Comparison of ENCODE assay signal across 4 worm cellular contexts in the genomic region with DNA sequence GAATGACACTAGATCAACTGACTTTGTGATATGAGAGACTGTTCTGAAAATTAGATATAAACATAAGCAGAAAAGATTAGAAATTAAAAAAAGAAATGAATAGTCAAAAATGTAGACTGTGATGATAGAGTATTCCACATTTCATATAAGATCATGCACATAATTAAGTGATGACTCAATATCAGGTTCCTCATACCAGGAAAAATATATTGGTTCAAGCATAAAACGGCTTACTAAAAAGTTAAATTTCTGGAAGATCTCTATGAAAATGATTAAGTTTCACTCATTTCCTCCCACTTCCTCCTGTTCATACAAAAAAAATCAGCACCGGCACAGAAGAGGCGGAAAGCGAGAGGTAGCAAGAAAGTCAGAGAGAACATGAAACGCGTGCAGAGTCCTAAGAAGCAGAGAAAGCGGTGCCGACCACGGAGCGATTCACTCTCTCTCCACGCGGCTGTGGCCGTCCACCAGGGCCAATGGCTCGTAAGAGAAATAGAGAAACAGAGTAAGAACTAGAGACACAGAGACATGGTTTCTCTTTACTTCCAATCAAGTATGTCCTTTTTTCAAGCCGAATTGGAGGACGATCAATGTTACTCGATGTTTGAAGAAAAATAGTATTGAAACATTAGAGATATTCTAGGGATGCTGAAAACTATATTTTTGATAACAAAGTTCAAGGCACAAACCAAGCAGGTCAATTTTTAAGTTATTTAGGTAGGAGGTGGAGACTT.
TF ChIP-seq lines count a peak whose summit lies in the region.

Gene ZK688.5, minus strand, starts transcription at position 51 of the 734 bp plus-strand sequence.
Gene fahd-1, plus strand, starts transcription at position 684 of the 734 bp plus-strand sequence.

TF ChIP-seq in whole organism, L2 larva, 48 proteins besides CTCF, POLR2A, EP300 and RAD21 (continues in another document):
- peak; percentile 47 for TF ChIP-seq snpc-4 (tag; optimal IDR thresholded peaks at IDR 0.05; lab: Kevin White, UChicago)
- TF ChIP-seq R02D3.7 (tag; optimal IDR thresholded peaks at IDR 0.05; lab: Kevin White, UChicago): no peak
- TF ChIP-seq mbf-1 (tag; optimal IDR thresholded peaks at IDR 0.05; lab: Kevin White, UChicago): no peak
- TF ChIP-seq crh-2 (tag; optimal IDR thresholded peaks at IDR 0.05; lab: Kevin White, UChicago): peak; percentile 85
- TF ChIP-seq lsy-2 (tag; optimal IDR thresholded peaks at IDR 0.05; lab: Kevin White, UChicago): peak; percentile 60 to 69
- no peak for TF ChIP-seq nhr-12 (tag; optimal IDR thresholded peaks at IDR 0.05; lab: Kevin White, UChicago)
- no peak for TF ChIP-seq elt-1 (tag; optimal IDR thresholded peaks at IDR 0.05; lab: Kevin White, UChicago)
- no peak for TF ChIP-seq Y55F3AM.14 (GFP tag; optimal IDR thresholded peaks at IDR 0.05; lab: Kevin White, UChicago)
- no peak for TF ChIP-seq ztf-1 (GFP tag; conservative IDR thresholded peaks at IDR 0.05; lab: Robert Waterston, UW)
- no peak for TF ChIP-seq nhr-237 (tag; optimal IDR thresholded peaks at IDR 0.05; lab: Kevin White, UChicago)
- TF ChIP-seq zag-1 (tag; optimal IDR thresholded peaks at IDR 0.05; lab: Kevin White, UChicago): peak; percentile 16
- no peak for TF ChIP-seq mab-5 (tag; optimal IDR thresholded peaks at IDR 0.05; lab: Kevin White, UChicago)
- no peak for TF ChIP-seq nhr-77 (tag; optimal IDR thresholded peaks at IDR 0.05; lab: Kevin White, UChicago)
- TF ChIP-seq gmeb-1 (tag; optimal IDR thresholded peaks at IDR 0.05; lab: Kevin White, UChicago): peak; percentile 65
- TF ChIP-seq nhr-23 (tag; optimal IDR thresholded peaks at IDR 0.05; lab: Kevin White, UChicago): no peak
- TF ChIP-seq F13H6.1 (tag; optimal IDR thresholded peaks at IDR 0.05; lab: Kevin White, UChicago): peak; percentile 87
- TF ChIP-seq unc-55 (GFP tag; optimal IDR thresholded peaks at IDR 0.05; lab: Kevin White, UChicago): peak; percentile 78
- no peak for TF ChIP-seq ztf-11 (tag; optimal IDR thresholded peaks at IDR 0.05; lab: Kevin White, UChicago)
- TF ChIP-seq ceh-16 (tag; optimal IDR thresholded peaks at IDR 0.05; lab: Kevin White, UChicago): no peak
- peak; percentile 88 for TF ChIP-seq nhr-25 (tag; optimal IDR thresholded peaks at IDR 0.05; lab: Kevin White, UChicago)
- TF ChIP-seq peb-1 (tag; optimal IDR thresholded peaks at IDR 0.05; lab: Kevin White, UChicago): no peak

TF ChIP-seq in whole organism, L4 larva, 104 proteins besides CTCF, POLR2A, EP300 and RAD21 (continues in another document):
- no peak for TF ChIP-seq daf-8 (GFP tag; IDR thresholded peaks at IDR 0.05; lab: Robert Waterston, UW)
- peak; percentile 40 for TF ChIP-seq T20F7.1 (GFP tag; optimal IDR thresholded peaks at IDR 0.05; lab: Kevin White, UChicago)
- TF ChIP-seq madf-5 (GFP tag; IDR thresholded peaks at IDR 0.05; lab: Robert Waterston, UW): no peak
- TF ChIP-seq saeg-2 (GFP tag; IDR thresholded peaks at IDR 0.05; lab: Robert Waterston, UW): no peak
- TF ChIP-seq nhr-111 (GFP tag; optimal IDR thresholded peaks at IDR 0.05; lab: Kevin White, UChicago): no peak
- peak; percentile 88 for TF ChIP-seq mep-1 (tag; optimal IDR thresholded peaks at IDR 0.05; lab: Kevin White, UChicago)
- TF ChIP-seq mdt-29 (GFP tag; IDR thresholded peaks at IDR 0.05; lab: Robert Waterston, UW): no peak
- TF ChIP-seq zip-11 (GFP tag; IDR thresholded peaks at IDR 0.05; lab: Robert Waterston, UW): no peak
- peak; percentile 92 for TF ChIP-seq hmg-1.1 (GFP tag; IDR thresholded peaks at IDR 0.05; lab: Robert Waterston, UW)
- TF ChIP-seq ztf-7 (tag; optimal IDR thresholded peaks at IDR 0.05; lab: Kevin White, UChicago): no peak
- TF ChIP-seq F44E2.7 (GFP tag; IDR thresholded peaks at IDR 0.05; lab: Robert Waterston, UW): no peak
- no peak for TF ChIP-seq ceh-32 (tag; optimal IDR thresholded peaks at IDR 0.05; lab: Kevin White, UChicago; ENCODE audit: poor library complexity)
- 0 out of 2 replicates have a peak, but pooled peaks have one; percentile 41 for TF ChIP-seq lim-7 (GFP tag; IDR thresholded peaks at IDR 0.05; lab: Robert Waterston, UW)
- no peak for TF ChIP-seq ceh-28 (tag; optimal IDR thresholded peaks at IDR 0.05; lab: Kevin White, UChicago)
- no peak for TF ChIP-seq ama-1 (optimal IDR thresholded peaks at IDR 0.05; lab: Kevin White, UChicago)
- no peak; the same call in 1 of the 2 replicates for TF ChIP-seq set-16 (GFP tag; IDR thresholded peaks at IDR 0.05; lab: Robert Waterston, UW)
- peak; percentile 22 for TF ChIP-seq spr-1 (tag; optimal IDR thresholded peaks at IDR 0.05; lab: Kevin White, UChicago)
- TF ChIP-seq lin-38 (GFP tag; IDR thresholded peaks at IDR 0.05; lab: Robert Waterston, UW): peak; percentile 55
- TF ChIP-seq lin-29 (GFP tag; IDR thresholded peaks at IDR 0.05; lab: Robert Waterston, UW): no peak
- TF ChIP-seq zfp-2 (tag; optimal IDR thresholded peaks at IDR 0.05; lab: Kevin White, UChicago): no peak
- TF ChIP-seq daf-16 (GFP tag; optimal IDR thresholded peaks at IDR 0.05; lab: Kevin White, UChicago): no peak
- TF ChIP-seq daf-16 (tag; optimal IDR thresholded peaks at IDR 0.05; lab: Kevin White, UChicago): peak; percentile 58

TF ChIP-seq in whole organism, late embryonic, 69 proteins besides CTCF, POLR2A, EP300 and RAD21 (continues in another document):
- TF ChIP-seq K02D7.2 (tag; optimal IDR thresholded peaks at IDR 0.05; lab: Kevin White, UChicago) (no peak), ceh-14 (tag; optimal IDR thresholded peaks at IDR 0.05; lab: Kevin White, UChicago) (peak; percentile 36), F13H6.1 (tag; optimal IDR thresholded peaks at IDR 0.05; lab: Kevin White, UChicago) (peak; percentile 19), ceh-48 (tag; optimal IDR thresholded peaks at IDR 0.05; lab: Kevin White, UChicago) (no peak), hlh-13 (GFP tag; optimal IDR thresholded peaks at IDR 0.05; lab: Kevin White, UChicago) (no peak), zip-5 (tag; optimal IDR thresholded peaks at IDR 0.05; lab: Kevin White, UChicago) (no peak), ceh-22 (tag; optimal IDR thresholded peaks at IDR 0.05; lab: Kevin White, UChicago) (no peak), pros-1 (tag; optimal IDR thresholded peaks at IDR 0.05; lab: Kevin White, UChicago) (no peak), che-1 (tag; optimal IDR thresholded peaks at IDR 0.05; lab: Kevin White, UChicago) (no peak), sox-4 (tag; optimal IDR thresholded peaks at IDR 0.05; lab: Kevin White, UChicago) (no peak), gmeb-2 (tag; optimal IDR thresholded peaks at IDR 0.05; lab: Kevin White, UChicago) (no peak), ceh-30 (tag; optimal IDR thresholded peaks at IDR 0.05; lab: Kevin White, UChicago) (no peak), rnt-1 (tag; optimal IDR thresholded peaks at IDR 0.05; lab: Kevin White, UChicago) (peak; percentile 61), ceh-24 (tag; optimal IDR thresholded peaks at IDR 0.05; lab: Kevin White, UChicago) (no peak), eyg-1 (tag; optimal IDR thresholded peaks at IDR 0.05; lab: Kevin White, UChicago) (no peak), ttx-3 (tag; optimal IDR thresholded peaks at IDR 0.05; lab: Kevin White, UChicago) (no peak), C38D4.7 (GFP tag; optimal IDR thresholded peaks at IDR 0.05; lab: Kevin White, UChicago) (no peak), ceh-6 (GFP tag; optimal IDR thresholded peaks at IDR 0.05; lab: Kevin White, UChicago) (no peak), hlh-8 (tag; optimal IDR thresholded peaks at IDR 0.05; lab: Kevin White, UChicago) (no peak), odd-2 (tag; optimal IDR thresholded peaks at IDR 0.05; lab: Kevin White, UChicago) (no peak), mec-3 (tag; optimal IDR thresholded peaks at IDR 0.05; lab: Kevin White, UChicago; ENCODE audit: borderline replicate concordance) (no peak), ahr-1 (tag; optimal IDR thresholded peaks at IDR 0.05; lab: Kevin White, UChicago) (no peak), pha-4 (tag; optimal IDR thresholded peaks at IDR 0.05; lab: Kevin White, UChicago) (no peak), ceh-19 (GFP tag; optimal IDR thresholded peaks at IDR 0.05; lab: Kevin White, UChicago) (no peak)

TF ChIP-seq in whole organism, mixed stage, embryonic, 35 proteins besides CTCF, POLR2A, EP300 and RAD21 (continues in another document):
- no peak for TF ChIP-seq tbx-8 (GFP tag; optimal IDR thresholded peaks at IDR 0.05; lab: Kevin White, UChicago)
- TF ChIP-seq lsy-2 (tag; optimal IDR thresholded peaks at IDR 0.05; lab: Kevin White, UChicago): peak; percentile 56
- TF ChIP-seq drap-1 (GFP tag; optimal IDR thresholded peaks at IDR 0.05; lab: Kevin White, UChicago): no peak
- no peak for TF ChIP-seq ceh-43 (GFP tag; optimal IDR thresholded peaks at IDR 0.05; lab: Kevin White, UChicago)
- peak; percentile 71 for TF ChIP-seq pha-4 (tag; optimal IDR thresholded peaks at IDR 0.05; lab: Kevin White, UChicago)
- TF ChIP-seq mep-1 (tag; optimal IDR thresholded peaks at IDR 0.05; lab: Kevin White, UChicago): peak; percentile 40
- TF ChIP-seq blmp-1 (tag; optimal IDR thresholded peaks at IDR 0.05; lab: Kevin White, UChicago): no peak
- no peak for TF ChIP-seq elt-1 (tag; optimal IDR thresholded peaks at IDR 0.05; lab: Kevin White, UChicago; ENCODE audit: borderline replicate concordance, insufficient read depth)
- no peak for TF ChIP-seq flh-1 (GFP tag; optimal IDR thresholded peaks at IDR 0.05; lab: Kevin White, UChicago)
- no peak for TF ChIP-seq ceh-83 (GFP tag; optimal IDR thresholded peaks at IDR 0.05; lab: Kevin White, UChicago)
- no peak for TF ChIP-seq zip-8 (tag; optimal IDR thresholded peaks at IDR 0.05; lab: Kevin White, UChicago)
- TF ChIP-seq mls-2 (tag; optimal IDR thresholded peaks at IDR 0.05; lab: Kevin White, UChicago): peak; percentile 68
- no peak for TF ChIP-seq snpc-4 (tag; optimal IDR thresholded peaks at IDR 0.05; lab: Kevin White, UChicago)
- no peak for TF ChIP-seq nhr-28 (tag; optimal IDR thresholded peaks at IDR 0.05; lab: Kevin White, UChicago)
- no peak for TF ChIP-seq lin-32 (GFP tag; optimal IDR thresholded peaks at IDR 0.05; lab: Kevin White, UChicago)
- TF ChIP-seq unc-39 (tag; optimal IDR thresholded peaks at IDR 0.05; lab: Kevin White, UChicago): no peak
- TF ChIP-seq nhr-237 (tag; optimal IDR thresholded peaks at IDR 0.05; lab: Kevin White, UChicago): peak; percentile 46
- peak; percentile 59 for TF ChIP-seq ces-1 (GFP tag; optimal IDR thresholded peaks at IDR 0.05; lab: Kevin White, UChicago)
- no peak for TF ChIP-seq nhr-12 (tag; optimal IDR thresholded peaks at IDR 0.05; lab: Kevin White, UChicago)
- no peak for TF ChIP-seq ztf-11 (tag; optimal IDR thresholded peaks at IDR 0.05; lab: Kevin White, UChicago)
- TF ChIP-seq nhr-2 (tag; optimal IDR thresholded peaks at IDR 0.05; lab: Kevin White, UChicago): peak; percentile 77
- no peak for TF ChIP-seq sem-2 (GFP tag; optimal IDR thresholded peaks at IDR 0.05; lab: Kevin White, UChicago)
- no peak for TF ChIP-seq nhr-76 (tag; optimal IDR thresholded peaks at IDR 0.05; lab: Kevin White, UChicago)
- no peak for TF ChIP-seq elt-3 (tag; optimal IDR thresholded peaks at IDR 0.05; lab: Kevin White, UChicago)
- TF ChIP-seq bed-3 (GFP tag; optimal IDR thresholded peaks at IDR 0.05; lab: Kevin White, UChicago): no peak
- no peak for TF ChIP-seq mab-5 (tag; optimal IDR thresholded peaks at IDR 0.05; lab: Kevin White, UChicago)
- TF ChIP-seq M03D4.4 (tag; optimal IDR thresholded peaks at IDR 0.05; lab: Kevin White, UChicago): no peak
- TF ChIP-seq unc-62 (GFP tag; optimal IDR thresholded peaks at IDR 0.05; lab: Kevin White, UChicago): no peak
